Worm (Caenorhabditis elegans) whole organism, L4/young adult: ENCODE data around the gene lin-13.

Experiments
- W03F9.2 ChIP-seq: fragments of 150-350 bp; optimal IDR thresholded peaks from 2 replicates; lab custom pipeline; 2014; ENCODE audit warnings: missing biosample characterization, missing genetic modification characterization
- him-1 ChIP-seq: sonication (generic microtip); optimal IDR thresholded peaks from 2 replicates; lab custom pipeline; 2016; ENCODE audit warnings: missing genotype, missing genetic modification reagents, missing genetic modification characterization, missing compliant biosample characterization

DNA sequence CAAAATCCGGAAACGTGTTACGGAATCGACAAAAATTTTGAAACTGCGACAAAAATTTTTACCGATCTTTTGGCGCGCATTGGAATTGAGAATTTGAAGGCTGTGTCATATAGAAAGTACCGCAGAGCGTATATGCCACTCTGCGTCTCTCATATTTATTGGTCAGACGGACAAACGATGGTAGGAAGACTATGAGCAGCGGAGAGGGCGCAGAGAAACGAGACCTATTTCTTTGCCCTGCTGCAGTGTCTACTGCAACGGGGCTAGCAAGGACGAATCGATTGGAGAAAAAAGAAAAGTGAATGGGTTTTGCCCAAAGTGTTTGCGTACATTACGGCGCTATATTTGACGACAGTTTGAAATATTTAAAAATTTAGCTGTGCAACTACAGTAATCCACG, 775 bp upstream of the lin-13 start:
- peak; percentile 46 for TF ChIP-seq him-1
- no peak for TF ChIP-seq W03F9.2
